Worm (Caenorhabditis elegans) whole organism, L3 larva: ENCODE measurements around the gene K08H2.5.

Source experiments
- R02D3.7 ChIP-seq: fragments of 150-350 bp; optimal IDR thresholded peaks from 2 replicates; lab custom pipeline; 2014; ENCODE audit warnings: missing biosample characterization, missing genetic modification characterization
- aly-2 ChIP-seq: fragments of 150-350 bp; optimal IDR thresholded peaks from 2 replicates; lab custom pipeline; 2014; ENCODE audit warnings: missing biosample characterization, missing genetic modification characterization
- ama-1 ChIP-seq: fragments of 150-350 bp; optimal IDR thresholded peaks from 2 replicates; lab custom pipeline; 2018
- ceh-16 ChIP-seq: sonication (generic microtip); optimal IDR thresholded peaks from 2 replicates; lab custom pipeline; 2017; ENCODE audit warnings: missing biosample characterization, missing genetic modification characterization
- ceh-28 ChIP-seq: fragments of 150-350 bp; optimal IDR thresholded peaks from 2 replicates; lab custom pipeline; 2014; ENCODE audit warnings: missing biosample characterization, missing genetic modification reagents, missing genetic modification characterization
- ceh-82 ChIP-seq: fragments of 150-350 bp; optimal IDR thresholded peaks from 2 replicates; lab custom pipeline; 2014; ENCODE audit warnings: missing biosample characterization, missing genetic modification characterization
- ceh-9 ChIP-seq: sonication (generic microtip); optimal IDR thresholded peaks from 2 replicates; lab custom pipeline; 2018; ENCODE audit warnings: missing biosample characterization, missing genetic modification characterization
- daf-12 ChIP-seq: fragments of 150-350 bp; optimal IDR thresholded peaks from 2 replicates; lab custom pipeline; 2014; ENCODE audit warnings: missing biosample characterization, missing genetic modification reagents, missing genetic modification characterization
- egl-27 ChIP-seq: sonication (generic microtip); optimal IDR thresholded peaks from 4 replicates; lab custom pipeline; 2017; ENCODE audit warnings: missing biosample characterization, missing genetic modification reagents, missing genetic modification characterization
- egl-5 ChIP-seq: fragments of 150-350 bp; optimal IDR thresholded peaks from 2 replicates; lab custom pipeline; 2017; ENCODE audit warnings: missing biosample characterization, missing genetic modification reagents, missing genetic modification characterization, inconsistent platforms
- elt-1 ChIP-seq: fragments of 150-350 bp; optimal IDR thresholded peaks from 2 replicates; lab custom pipeline; 2014; ENCODE audit warnings: missing biosample characterization, missing genetic modification characterization
- elt-2 ChIP-seq: sonication (generic microtip); optimal IDR thresholded peaks from 2 replicates; lab custom pipeline; 2016; ENCODE audit warnings: missing genetic modification reagents, mild to moderate bottlenecking, missing genetic modification characterization, missing compliant biosample characterization
- eor-1 ChIP-seq, 2 experiments: fragments of 150-350 bp; optimal IDR thresholded peaks; 2 replicates each; lab custom pipeline; 2014 to 2018; ENCODE audit warnings: missing biosample characterization in 2 of 2, missing genetic modification characterization in 2 of 2
- fkh-10 ChIP-seq: sonication (generic microtip); optimal IDR thresholded peaks from 2 replicates; lab custom pipeline; 2017; ENCODE audit warnings: missing biosample characterization, missing genetic modification reagents, missing genetic modification characterization
- fkh-2 ChIP-seq: fragments of 150-350 bp; optimal IDR thresholded peaks from 2 replicates; lab custom pipeline; 2014; ENCODE audit warnings: missing biosample characterization, missing genetic modification reagents, missing genetic modification characterization
- fos-1 ChIP-seq: fragments of 150-350 bp; optimal IDR thresholded peaks from 2 replicates; lab custom pipeline; 2014; ENCODE audit warnings: missing biosample characterization, missing genetic modification characterization
- hmg-11 ChIP-seq: sonication (generic microtip); optimal IDR thresholded peaks from 2 replicates; lab custom pipeline; 2016; ENCODE audit warnings: missing genetic modification characterization, missing compliant biosample characterization
- jun-1 ChIP-seq: fragments of 150-350 bp; optimal IDR thresholded peaks from 2 replicates; lab custom pipeline; 2014; ENCODE audit warnings: missing biosample characterization, missing genetic modification reagents, missing genetic modification characterization
- lin-15B ChIP-seq: fragments of 150-350 bp; optimal IDR thresholded peaks from 2 replicates; lab custom pipeline; 2014; ENCODE audit warnings: missing biosample characterization, missing genetic modification characterization
- lin-39 ChIP-seq: fragments of 150-350 bp; optimal IDR thresholded peaks from 2 replicates; lab custom pipeline; 2018; ENCODE audit warnings: missing biosample characterization, missing genetic modification reagents, missing genetic modification characterization
- lsy-12 ChIP-seq: sonication (generic microtip); optimal IDR thresholded peaks from 2 replicates; lab custom pipeline; 2016; ENCODE audit warnings: mild to moderate bottlenecking, missing genetic modification characterization, missing compliant biosample characterization
- mdl-1 ChIP-seq: fragments of 150-350 bp; optimal IDR thresholded peaks from 2 replicates; lab custom pipeline; 2014; ENCODE audit warnings: missing biosample characterization, missing genetic modification characterization
- mml-1 ChIP-seq: fragments of 150-350 bp; sonication (generic microtip); optimal IDR thresholded peaks from 3 replicates; lab custom pipeline; 2014; ENCODE audit warnings: missing biosample characterization, missing genetic modification characterization
- nfya-1 ChIP-seq: sonication (generic microtip); optimal IDR thresholded peaks from 2 replicates; lab custom pipeline; 2017; ENCODE audit warnings: missing genetic modification characterization, mild to moderate bottlenecking, missing compliant biosample characterization, antibody characterized with exemption, moderate library complexity; ENCODE audit not compliant: insufficient read depth
- nhr-11 ChIP-seq: fragments of 150-350 bp; optimal IDR thresholded peaks from 2 replicates; lab custom pipeline; 2014; ENCODE audit warnings: missing biosample characterization, missing genetic modification characterization
- nhr-12 ChIP-seq: fragments of 150-350 bp; optimal IDR thresholded peaks from 2 replicates; lab custom pipeline; 2014; ENCODE audit warnings: missing biosample characterization, missing genetic modification characterization
- nhr-23 ChIP-seq: fragments of 150-350 bp; optimal IDR thresholded peaks from 2 replicates; lab custom pipeline; 2014; ENCODE audit warnings: missing biosample characterization, missing genetic modification reagents, missing genetic modification characterization
- nhr-237 ChIP-seq: fragments of 150-350 bp; optimal IDR thresholded peaks from 2 replicates; lab custom pipeline; 2014; ENCODE audit warnings: missing biosample characterization, missing genetic modification characterization
- nhr-25 ChIP-seq: sonication (generic microtip); optimal IDR thresholded peaks from 2 replicates; lab custom pipeline; 2017; ENCODE audit warnings: missing biosample characterization, missing genetic modification characterization
- nhr-43 ChIP-seq: sonication (generic microtip); optimal IDR thresholded peaks from 2 replicates; lab custom pipeline; 2016; ENCODE audit warnings: mild to moderate bottlenecking, missing genetic modification characterization, missing compliant biosample characterization; ENCODE audit not compliant: poor library complexity, severe bottlenecking
- nhr-67 ChIP-seq: fragments of 150-350 bp; optimal IDR thresholded peaks from 2 replicates; lab custom pipeline; 2014; ENCODE audit warnings: missing biosample characterization, missing genetic modification characterization
- pha-4 ChIP-seq: fragments of 150-350 bp; optimal IDR thresholded peaks from 2 replicates; lab custom pipeline; 2014; ENCODE audit warnings: missing biosample characterization, missing genetic modification reagents, missing genetic modification characterization
- pqm-1 ChIP-seq: fragments of 150-350 bp; optimal IDR thresholded peaks from 2 replicates; lab custom pipeline; 2017; ENCODE audit warnings: missing biosample characterization, missing genetic modification characterization, inconsistent platforms
- sea-2 ChIP-seq: fragments of 150-350 bp; sonication (generic microtip); optimal IDR thresholded peaks from 4 replicates; lab custom pipeline; 2014; ENCODE audit warnings: missing biosample characterization, missing genetic modification reagents, missing genetic modification characterization
- snpc-4 ChIP-seq: fragments of 150-350 bp; optimal IDR thresholded peaks from 2 replicates; lab custom pipeline; 2014; ENCODE audit warnings: missing biosample characterization, missing genetic modification characterization
- tbx-2 ChIP-seq: sonication (generic microtip); optimal IDR thresholded peaks from 2 replicates; lab custom pipeline; 2016; ENCODE audit warnings: mild to moderate bottlenecking, missing genetic modification characterization, missing compliant biosample characterization
- unc-39 ChIP-seq: sonication (generic microtip); optimal IDR thresholded peaks from 4 replicates; lab custom pipeline; 2017; ENCODE audit warnings: missing biosample characterization, missing genetic modification characterization
- unc-62 ChIP-seq: fragments of 150-350 bp; sonication (generic microtip); optimal IDR thresholded peaks from 4 replicates; lab custom pipeline; 2014; ENCODE audit warnings: missing biosample characterization, missing genetic modification reagents, missing genetic modification characterization
- zag-1 ChIP-seq: fragments of 150-350 bp; optimal IDR thresholded peaks from 2 replicates; lab custom pipeline; 2014; ENCODE audit warnings: missing biosample characterization, missing genetic modification characterization
- ztf-11 ChIP-seq: fragments of 150-350 bp; optimal IDR thresholded peaks from 2 replicates; lab custom pipeline; 2014; ENCODE audit warnings: missing biosample characterization, missing genetic modification characterization
- ztf-4 ChIP-seq: fragments of 150-350 bp; optimal IDR thresholded peaks from 2 replicates; lab custom pipeline; 2014; ENCODE audit warnings: missing biosample characterization, missing genetic modification characterization

K08H2.5 gene

ce11 chrX:13251354-13251843, 9.3 kb upstream of the K08H2.5 start:
- TF ChIP-seq elt-2 (tag; lab: Kevin White, UChicago) (peak; percentile 41), fkh-10 (GFP tag; lab: Kevin White, UChicago) (no peak), ama-1 (lab: Kevin White, UChicago) (peak; percentile 54), ztf-4 (tag; lab: Kevin White, UChicago) (peak; percentile 10), nhr-43 (tag; lab: Kevin White, UChicago) (peak; percentile 44), nhr-23 (tag; lab: Kevin White, UChicago) (peak; percentile 71), hmg-11 (tag; lab: Kevin White, UChicago) (peak; percentile 55), ceh-82 (tag; lab: Kevin White, UChicago) (no peak), elt-1 (tag; lab: Kevin White, UChicago) (peak; percentile 82), lsy-12 (tag; lab: Kevin White, UChicago) (peak; percentile 25), fkh-2 (no peak), fos-1 (tag; lab: Kevin White, UChicago) (no peak), nhr-12 (no peak), mdl-1 (peak; percentile 87), lin-39 (tag; lab: Kevin White, UChicago) (peak; percentile 77), egl-5 (tag; lab: Kevin White, UChicago) (peak; percentile 44), R02D3.7 (tag; lab: Kevin White, UChicago) (no peak), pha-4 (peak; percentile 89), egl-27 (tag; lab: Kevin White, UChicago) (peak; percentile 19), unc-62 (GFP tag; lab: Kevin White, UChicago) (no peak), pqm-1 (tag; lab: Kevin White, UChicago) (peak; percentile 0), tbx-2 (tag; lab: Kevin White, UChicago) (peak; percentile 42), nfya-1 (tag; lab: Kevin White, UChicago) (peak; percentile 71), nhr-25 (tag; lab: Kevin White, UChicago) (peak; percentile 88), aly-2 (tag; lab: Kevin White, UChicago) (no peak), jun-1 (tag; lab: Kevin White, UChicago) (peak; percentile 12), snpc-4 (tag; lab: Kevin White, UChicago) (peak; percentile 53)

- TF ChIP-seq daf-12 (tag; lab: Kevin White, UChicago) (no peak), hmg-11 (tag; lab: Kevin White, UChicago) (no peak), nhr-67 (tag; lab: Kevin White, UChicago) (no peak), tbx-2 (tag; lab: Kevin White, UChicago) (no peak), nhr-25 (tag; lab: Kevin White, UChicago) (peak; percentile 82), fkh-10 (GFP tag; lab: Kevin White, UChicago) (no peak), jun-1 (tag; lab: Kevin White, UChicago) (no peak), nhr-12 (no peak), nhr-11 (no peak), elt-2 (tag; lab: Kevin White, UChicago) (peak; percentile 79), zag-1 (tag; lab: Kevin White, UChicago) (no peak), lin-39 (tag; lab: Kevin White, UChicago) (no peak), lsy-12 (tag; lab: Kevin White, UChicago) (no peak), snpc-4 (tag; lab: Kevin White, UChicago) (peak; percentile 5), ceh-9 (tag; lab: Kevin White, UChicago) (no peak), nhr-43 (tag; lab: Kevin White, UChicago) (peak; percentile 55), pha-4 (peak; percentile 92), mdl-1 (peak; percentile 56), R02D3.7 (tag; lab: Kevin White, UChicago) (no peak), nhr-23 (tag; lab: Kevin White, UChicago) (peak; percentile 72), ztf-11 (no peak), nhr-237 (no peak), pqm-1 (tag; lab: Kevin White, UChicago) (peak; percentile 80), unc-62 (GFP tag; lab: Kevin White, UChicago) (no peak), fkh-2 (no peak), fos-1 (tag; lab: Kevin White, UChicago) (peak; percentile 36), ama-1 (lab: Kevin White, UChicago) (no peak), ceh-16 (no peak), nfya-1 (tag; lab: Kevin White, UChicago) (peak; percentile 34), ceh-28 (tag; lab: Kevin White, UChicago) (no peak)
- TF ChIP-seq, all 47 proteins: peak for 10
These were observed 8.0 kb upstream of the K08H2.5 start for ce11 chrX:13250163-13250562.

- TF ChIP-seq mml-1 (tag; lab: Kevin White, UChicago), result no peak
- TF ChIP-seq ceh-9 (tag; lab: Kevin White, UChicago), result no peak
- no peak for TF ChIP-seq nfya-1 (tag; lab: Kevin White, UChicago)
- TF ChIP-seq lin-39 (tag; lab: Kevin White, UChicago), result no peak
- no peak for TF ChIP-seq unc-62 (GFP tag; lab: Kevin White, UChicago)
- TF ChIP-seq snpc-4 (tag; lab: Kevin White, UChicago), result no peak
- TF ChIP-seq ceh-16, result no peak
- no peak for TF ChIP-seq lsy-12 (tag; lab: Kevin White, UChicago)
- no peak for TF ChIP-seq daf-12 (tag; lab: Kevin White, UChicago)
- no peak for TF ChIP-seq aly-2 (tag; lab: Kevin White, UChicago)
- TF ChIP-seq zag-1 (tag; lab: Kevin White, UChicago), result no peak
- no peak for TF ChIP-seq lin-15B (tag; lab: Kevin White, UChicago)
- TF ChIP-seq eor-1 (tag; optimal IDR thresholded peaks at IDR 0.05; lab: Kevin White, UChicago), result no peak
- no peak for TF ChIP-seq ztf-4 (tag; lab: Kevin White, UChicago)
- TF ChIP-seq unc-39 (tag; lab: Kevin White, UChicago), result no peak
- no peak for TF ChIP-seq jun-1 (tag; lab: Kevin White, UChicago)
- no peak for TF ChIP-seq nhr-43 (tag; lab: Kevin White, UChicago)
- TF ChIP-seq fkh-2, result no peak
- TF ChIP-seq tbx-2 (tag; lab: Kevin White, UChicago), result no peak
- TF ChIP-seq sea-2 (GFP tag; lab: Kevin White, UChicago), result no peak
These were observed 7.0 kb upstream of the K08H2.5 start for ce11 chrX:13249102-13249501.
